Fruit fly (Drosophila melanogaster) whole organism, embryonic: ENCODE results near the gene CG7963.
A peak's percentile ranks its signal among the peaks of the same experiment; 100 is the strongest.

Experiments
- CG10431 ChIP-seq: fragments of 200-800 bp; sonication (Bioruptor generic); optimal IDR thresholded peaks from 3 replicates; lab custom pipeline; 2018; ENCODE audit warnings: missing biosample characterization, mild to moderate bottlenecking, missing genetic modification characterization
- CG12391 ChIP-seq: fragments of 200-800 bp; sonication (Bioruptor generic); optimal IDR thresholded peaks from 3 replicates; lab custom pipeline; 2018; ENCODE audit warnings: missing biosample characterization, mild to moderate bottlenecking, missing genetic modification characterization, moderate library complexity
- CG14710 ChIP-seq: fragments of 200-800 bp; sonication (Bioruptor generic); optimal IDR thresholded peaks from 3 replicates; lab custom pipeline; 2019; ENCODE audit warnings: missing biosample characterization, mild to moderate bottlenecking, missing genetic modification characterization, moderate library complexity
- CG15696 ChIP-seq: fragments of 200-800 bp; sonication (Bioruptor generic); optimal IDR thresholded peaks from 2 replicates; lab custom pipeline; 2019; ENCODE audit warnings: missing biosample characterization, mild to moderate bottlenecking, missing genetic modification characterization, moderate library complexity
- CG16863 ChIP-seq: fragments of 200-800 bp; sonication (Bioruptor generic); optimal IDR thresholded peaks from 3 replicates; lab custom pipeline; 2016; ENCODE audit warnings: missing biosample characterization, missing genetic modification characterization
- CG17361 ChIP-seq: fragments of 200-800 bp; sonication (Bioruptor generic); IDR thresholded peaks from 3 replicates; pipeline ENCODE4 v1.3.6; 2022; ENCODE audit warnings: missing biosample characterization, missing genetic modification characterization
- CG17385 ChIP-seq: fragments of 200-800 bp; sonication (Bioruptor generic); optimal IDR thresholded peaks from 3 replicates; lab custom pipeline; 2018; ENCODE audit warnings: missing biosample characterization, mild to moderate bottlenecking, missing genetic modification characterization
- CG17568 ChIP-seq: fragments of 200-800 bp; sonication (Bioruptor generic); optimal IDR thresholded peaks from 2 replicates; lab custom pipeline; 2018; ENCODE audit warnings: missing biosample characterization, mild to moderate bottlenecking, missing genetic modification characterization, moderate library complexity
- CG17829 ChIP-seq: fragments of 200-800 bp; optimal IDR thresholded peaks from 2 replicates; lab custom pipeline; 2019; ENCODE audit warnings: missing biosample characterization, mild to moderate bottlenecking, missing genetic modification characterization, moderate library complexity
- CG18599 ChIP-seq: fragments of 200-800 bp; sonication (Bioruptor generic); optimal IDR thresholded peaks from 3 replicates; lab custom pipeline; 2017; ENCODE audit warnings: missing biosample characterization, missing genetic modification characterization, mild to moderate bottlenecking, moderate library complexity, missing genetic modification reagents
- CG31388 ChIP-seq: fragments of 200-800 bp; sonication (Bioruptor generic); optimal IDR thresholded peaks from 2 replicates; lab custom pipeline; 2016; ENCODE audit warnings: missing biosample characterization, missing genetic modification characterization
- CG3281 ChIP-seq: fragments of 200-800 bp; sonication (Bioruptor generic); optimal IDR thresholded peaks from 3 replicates; lab custom pipeline; 2017; ENCODE audit warnings: missing biosample characterization, mild to moderate bottlenecking, missing genetic modification characterization
- CG33557 ChIP-seq: fragments of 200-800 bp; sonication (Bioruptor generic); optimal IDR thresholded peaks from 2 replicates; lab custom pipeline; 2019; ENCODE audit warnings: missing biosample characterization, mild to moderate bottlenecking, missing genetic modification characterization, moderate library complexity
- CG4328 ChIP-seq: fragments of 200-800 bp; sonication (Bioruptor generic); optimal IDR thresholded peaks from 3 replicates; lab custom pipeline; 2017; ENCODE audit warnings: missing biosample characterization, missing genetic modification reagents, missing genetic modification characterization
- CG4404 ChIP-seq: fragments of 200-800 bp; sonication (Bioruptor generic); IDR thresholded peaks from 2 replicates; pipeline ENCODE4 v1.3.6; 2022; ENCODE audit warnings: missing biosample characterization, missing genetic modification characterization
- CG6683 ChIP-seq: fragments of 200-800 bp; sonication (Bioruptor generic); optimal IDR thresholded peaks from 2 replicates; lab custom pipeline; 2017; ENCODE audit warnings: missing biosample characterization, mild to moderate bottlenecking, missing genetic modification characterization, missing genetic modification reagents
- CG6813 ChIP-seq: fragments of 200-800 bp; sonication (Bioruptor generic); optimal IDR thresholded peaks from 2 replicates; lab custom pipeline; 2017; ENCODE audit warnings: missing biosample characterization, missing genetic modification characterization, mild to moderate bottlenecking, moderate library complexity, missing genetic modification reagents
- CG7839 ChIP-seq: fragments of 200-800 bp; sonication (Bioruptor generic); optimal IDR thresholded peaks from 3 replicates; lab custom pipeline; 2018; ENCODE audit warnings: missing biosample characterization, mild to moderate bottlenecking, missing genetic modification characterization, moderate library complexity
- CG7928 ChIP-seq: fragments of 200-800 bp; sonication (Bioruptor generic); optimal IDR thresholded peaks from 2 replicates; lab custom pipeline; 2017; ENCODE audit warnings: missing biosample characterization, mild to moderate bottlenecking, missing genetic modification characterization
- CG9727 ChIP-seq: fragments of 200-800 bp; sonication (Bioruptor generic); optimal IDR thresholded peaks from 3 replicates; lab custom pipeline; 2017; ENCODE audit warnings: missing biosample characterization, mild to moderate bottlenecking, missing genetic modification characterization
- Eip74EF ChIP-seq, 2 experiments: fragments of 200-800 bp in 1 of 2; fragments of >200 bp in 1 of 2; sonication (Bioruptor generic) in 1 of 2; optimal IDR thresholded peaks; 2 replicates each; lab custom pipeline; 2017 to 2019; ENCODE audit warnings: missing biosample characterization in 2 of 2, missing genetic modification characterization in 2 of 2, mild to moderate bottlenecking in 1 of 2, moderate library complexity in 1 of 2
- Meics ChIP-seq: fragments of 200-800 bp; sonication (Bioruptor generic); optimal IDR thresholded peaks from 2 replicates; lab custom pipeline; 2017; ENCODE audit warnings: missing biosample characterization, mild to moderate bottlenecking, missing genetic modification characterization
- Ravus ChIP-seq: fragments of 200-800 bp; sonication (Bioruptor generic); IDR thresholded peaks from 2 replicates; pipeline ENCODE4 v1.3.6; 2022; ENCODE audit warnings: missing biosample characterization, missing genetic modification characterization
- Scr ChIP-seq: fragments of 200-800 bp; sonication (Bioruptor generic); IDR thresholded peaks from 2 replicates; pipeline ENCODE4 v1.3.6; 2022; ENCODE audit warnings: missing biosample characterization, missing genetic modification characterization; ENCODE audit not compliant: partially characterized antibody
- Ssrp ChIP-seq: fragments of 200-800 bp; sonication (Bioruptor generic); optimal IDR thresholded peaks from 2 replicates; lab custom pipeline; 2018; ENCODE audit warnings: missing biosample characterization, mild to moderate bottlenecking, missing genetic modification characterization, moderate library complexity
- abd-A ChIP-seq: fragments of 200-800 bp; sonication (Bioruptor generic); optimal IDR thresholded peaks from 3 replicates; lab custom pipeline; 2019; ENCODE audit warnings: missing biosample characterization, mild to moderate bottlenecking, missing genetic modification characterization, moderate library complexity
- bab2 ChIP-seq: fragments of 200-800 bp; sonication (Bioruptor generic); optimal IDR thresholded peaks from 2 replicates; lab custom pipeline; 2016; ENCODE audit warnings: missing biosample characterization, missing genetic modification characterization
- bsh ChIP-seq, 2 experiments: fragments of 200-800 bp; sonication (Bioruptor generic); optimal IDR thresholded peaks; 2 replicates each; lab custom pipeline; 2017 to 2018; ENCODE audit warnings: mild to moderate bottlenecking in 2 of 2, missing biosample characterization in 2 of 2, missing genetic modification characterization in 2 of 2, moderate library complexity in 1 of 2
- btn ChIP-seq: fragments of 200-800 bp; sonication (Bioruptor generic); optimal IDR thresholded peaks from 2 replicates; lab custom pipeline; 2016; ENCODE audit warnings: missing biosample characterization, missing genetic modification characterization
- ci ChIP-seq: fragments of 200-800 bp; sonication (Bioruptor generic); IDR thresholded peaks from 3 replicates; pipeline ENCODE4 v1.3.6; 2022; ENCODE audit warnings: missing biosample characterization, missing genetic modification characterization
- dimm ChIP-seq: fragments of 200-800 bp; sonication (Bioruptor generic); IDR thresholded peaks from 2 replicates; pipeline ENCODE4 v1.3.6; 2022; ENCODE audit warnings: missing biosample characterization, missing genetic modification characterization
- exex ChIP-seq: fragments of 200-800 bp; sonication (Bioruptor generic); optimal IDR thresholded peaks from 4 replicates; lab custom pipeline; 2018; ENCODE audit warnings: missing biosample characterization, mild to moderate bottlenecking, missing genetic modification characterization, moderate library complexity
- gsb-n ChIP-seq: fragments of 200-800 bp; sonication (Bioruptor generic); optimal IDR thresholded peaks from 3 replicates; lab custom pipeline; 2018; ENCODE audit warnings: missing biosample characterization, mild to moderate bottlenecking, missing genetic modification characterization
- ham ChIP-seq: fragments of 200-800 bp; sonication (Bioruptor generic); IDR thresholded peaks from 2 replicates; pipeline ENCODE4 v1.3.6; 2022; ENCODE audit warnings: missing biosample characterization, missing genetic modification characterization
- jigr1 ChIP-seq: fragments of 200-800 bp; sonication (Bioruptor generic); IDR thresholded peaks from 3 replicates; pipeline ENCODE4 v1.3.6; 2022; ENCODE audit warnings: missing biosample characterization, missing genetic modification characterization
- klu ChIP-seq: fragments of 200-800 bp; sonication (Bioruptor generic); IDR thresholded peaks from 2 replicates; pipeline ENCODE4 v1.3.6; 2022; ENCODE audit warnings: missing biosample characterization, missing genetic modification characterization
- lola ChIP-seq, 3 experiments: fragments of >200 bp in 2 of 3; fragments of 200-800 bp in 1 of 3; sonication (Bioruptor generic) in 1 of 3; optimal IDR thresholded peaks; 2 replicates each; lab custom pipeline; 2017 to 2019; ENCODE audit warnings: missing biosample characterization in 3 of 3, missing genetic modification characterization in 3 of 3, mild to moderate bottlenecking in 1 of 3, moderate library complexity in 1 of 3
- nerfin-1 ChIP-seq: fragments of 200-800 bp; sonication (Bioruptor generic); optimal IDR thresholded peaks from 3 replicates; lab custom pipeline; 2019; ENCODE audit warnings: missing biosample characterization, mild to moderate bottlenecking, missing genetic modification characterization, moderate library complexity
- nmo ChIP-seq: fragments of 200-800 bp; sonication (Bioruptor generic); optimal IDR thresholded peaks from 2 replicates; lab custom pipeline; 2018; ENCODE audit warnings: missing biosample characterization, mild to moderate bottlenecking, missing genetic modification characterization, moderate library complexity
- onecut ChIP-seq: fragments of 200-800 bp; sonication (Bioruptor generic); IDR thresholded peaks from 2 replicates; pipeline ENCODE4 v1.3.6; 2022; ENCODE audit warnings: missing biosample characterization, missing genetic modification characterization
- p53 ChIP-seq: fragments of 200-800 bp; sonication (Bioruptor generic); optimal IDR thresholded peaks from 2 replicates; lab custom pipeline; 2016; ENCODE audit warnings: missing biosample characterization, missing genetic modification characterization
- phol ChIP-seq: fragments of 200-800 bp; sonication (Bioruptor generic); optimal IDR thresholded peaks from 3 replicates; lab custom pipeline; 2018; ENCODE audit warnings: missing biosample characterization, mild to moderate bottlenecking, missing genetic modification characterization, moderate library complexity
- scrt ChIP-seq: fragments of 200-800 bp; sonication (Bioruptor generic); optimal IDR thresholded peaks from 2 replicates; lab custom pipeline; 2018; ENCODE audit warnings: missing biosample characterization, mild to moderate bottlenecking, missing genetic modification characterization, moderate library complexity
- sim ChIP-seq: fragments of 200-800 bp; sonication (Bioruptor generic); IDR thresholded peaks from 2 replicates; pipeline ENCODE4 v1.3.6; 2022; ENCODE audit warnings: missing biosample characterization, missing genetic modification characterization
- sna ChIP-seq: fragments of 200-800 bp; sonication (Bioruptor generic); IDR thresholded peaks from 2 replicates; pipeline ENCODE4 v1.3.6; 2022; ENCODE audit warnings: missing biosample characterization, missing genetic modification characterization; ENCODE audit not compliant: partially characterized antibody
- trem ChIP-seq: fragments of 200-800 bp; optimal IDR thresholded peaks from 3 replicates; lab custom pipeline; 2019; ENCODE audit warnings: missing biosample characterization, mild to moderate bottlenecking, missing genetic modification characterization, moderate library complexity
- vvl ChIP-seq: fragments of 200-800 bp; sonication (Bioruptor generic); IDR thresholded peaks from 2 replicates; pipeline ENCODE4 v1.3.6; 2022; ENCODE audit warnings: missing biosample characterization, missing genetic modification characterization
- zf30C ChIP-seq: fragments of 200-800 bp; sonication (Bioruptor generic); optimal IDR thresholded peaks from 3 replicates; lab custom pipeline; 2018; ENCODE audit warnings: missing biosample characterization, mild to moderate bottlenecking, missing genetic modification characterization

CG7963 gene

DNA sequence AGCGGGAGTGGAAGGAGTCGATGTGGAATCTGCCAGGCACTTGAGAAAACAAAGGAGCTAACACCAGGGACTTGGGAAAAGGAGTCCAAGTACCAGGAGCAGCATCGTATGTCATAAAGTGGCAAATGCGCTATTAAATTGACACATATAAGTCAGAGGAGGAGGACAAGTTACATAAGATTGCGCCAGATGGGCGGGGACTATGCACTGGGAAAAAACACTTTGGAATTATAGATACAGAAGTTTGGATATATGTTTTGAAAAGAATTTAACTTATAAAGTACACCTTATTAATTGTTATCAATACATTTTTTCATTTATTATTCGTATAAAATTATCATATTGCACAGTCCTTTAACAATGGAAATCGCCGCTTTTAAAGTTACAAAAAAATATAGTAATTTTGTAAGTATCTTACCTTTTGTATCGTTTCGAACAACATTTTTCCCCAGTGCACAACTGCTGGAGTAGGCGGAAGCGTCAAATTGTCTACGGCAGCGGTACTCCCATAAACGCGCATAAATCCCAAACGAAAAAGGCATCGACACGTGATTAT lies 26.5 kb upstream of the CG7963 start (continued):
- TF ChIP-seq CG9727 (GFP tag; lab: Kevin White, UChicago) (peak; percentile 62), Eip74EF (GFP tag; optimal IDR thresholded peaks at IDR 0.05; lab: Kevin White, UChicago) (no peak), phol (tag; lab: Kevin White, UChicago) (peak; percentile 36), scrt (GFP tag; lab: Kevin White, UChicago) (no peak), btn (no peak), sim (no peak), CG33557 (GFP tag; lab: Kevin White, UChicago) (peak; percentile 47), CG7839 (tag; lab: Kevin White, UChicago) (peak; percentile 13), CG15696 (tag; lab: Kevin White, UChicago) (peak; percentile 84), nmo (GFP tag; lab: Kevin White, UChicago) (peak; percentile 41), Ssrp (tag; lab: Kevin White, UChicago) (peak; percentile 30), CG12391 (tag; lab: Kevin White, UChicago) (peak; percentile 48), bab2 (GFP tag; lab: Kevin White, UChicago) (no peak), bsh (GFP tag; optimal IDR thresholded peaks at IDR 0.05; lab: Kevin White, UChicago) (peak in 1 of 2 experiments; percentile 1), onecut (GFP tag; lab: Robert Waterston, UW) (no peak), klu (GFP tag; lab: Robert Waterston, UW) (no peak), CG3281 (no peak), CG7928 (GFP tag; lab: Kevin White, UChicago) (no peak), CG17361 (GFP tag; lab: Robert Waterston, UW) (no peak), CG31388 (no peak), CG4404 (GFP tag; lab: Robert Waterston, UW) (peak; percentile 39), Ravus (GFP tag; lab: Robert Waterston, UW) (no peak), CG18599 (no peak), CG17829 (tag; lab: Kevin White, UChicago) (peak; percentile 48)

DNA sequence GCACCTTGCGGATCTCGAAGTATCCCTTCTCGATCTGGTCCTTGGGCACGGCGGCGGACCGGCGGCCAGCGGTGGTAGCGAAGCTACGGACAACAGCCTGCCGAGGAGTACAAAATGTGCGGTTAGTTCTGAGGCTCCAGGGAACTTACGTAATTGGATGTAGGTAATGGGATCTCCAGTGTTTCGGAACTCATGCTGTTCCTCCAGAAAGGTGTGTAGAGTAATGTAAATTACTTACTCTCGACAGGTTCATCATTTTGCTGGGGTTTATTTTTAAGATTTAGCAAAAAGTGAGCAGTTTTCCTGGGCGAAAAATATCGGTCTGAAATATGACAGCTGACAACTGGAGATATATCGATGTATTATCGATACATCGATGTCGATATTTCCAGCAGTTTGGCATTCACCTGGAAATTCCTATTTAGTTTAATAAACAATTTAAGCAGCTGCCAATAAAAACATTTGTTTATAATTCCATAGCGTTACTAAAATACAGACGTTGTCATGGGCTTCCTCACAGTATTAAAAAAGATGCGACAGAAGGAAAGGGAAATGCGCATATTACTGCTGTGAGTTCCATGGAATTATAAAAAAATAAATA lies 21.9 kb upstream of the CG7963 start, which contains the start of the genes COX7A and Arl2:
Gene COX7A, minus strand, starts transcription at position 369 of the 601 bp plus-strand sequence.
Gene Arl2, plus strand, starts transcription at position 426 of the 601 bp plus-strand sequence.
- TF ChIP-seq CG10431 (GFP tag; lab: Kevin White, UChicago) (peak; percentile 17), Meics (peak; percentile 9), CG17385 (GFP tag; lab: Kevin White, UChicago) (peak; percentile 37), dimm (GFP tag; lab: Robert Waterston, UW) (no peak), p53 (GFP tag; lab: Kevin White, UChicago) (no peak), CG6813 (GFP tag; lab: Kevin White, UChicago) (no peak), sna (GFP tag; lab: Robert Waterston, UW) (peak; percentile 94), ci (GFP tag; lab: Robert Waterston, UW) (no peak), exex (tag; lab: Kevin White, UChicago) (no peak), ham (GFP tag; lab: Robert Waterston, UW) (no peak), CG17568 (GFP tag; lab: Kevin White, UChicago) (no peak), CG6683 (GFP tag; lab: Kevin White, UChicago) (no peak), sim (no peak), CG4328 (no peak), nerfin-1 (peak; percentile 14), Ssrp (tag; lab: Kevin White, UChicago) (no peak), CG16863 (no peak), zf30C (no peak), lola (GFP tag; optimal IDR thresholded peaks at IDR 0.05; lab: Kevin White, UChicago) (no peak), abd-A (tag; lab: Kevin White, UChicago) (no peak), trem (peak; percentile 75), gsb-n (tag; lab: Kevin White, UChicago) (no peak), CG14710 (tag; lab: Kevin White, UChicago) (peak; percentile 44), Scr (GFP tag; lab: Robert Waterston, UW) (peak; percentile 93), jigr1 (GFP tag; lab: Robert Waterston, UW) (peak; percentile 27; the same call in 1 of the 3 replicates), vvl (0 out of 2 replicates have a peak, but pooled peaks have one; percentile 39)
